Worm (Caenorhabditis elegans) whole organism, mixed stage, embryonic: ENCODE results near the gene mans-4.
"Not testable (repeated sequence)": the region's sequence is repeated elsewhere in the genome, so short reads cannot be mapped to it uniquely, and the experiment has no call there.

Source experiments
- lin-32 ChIP-seq: fragments of 200-800 bp; sonication (Bioruptor generic); optimal IDR thresholded peaks from 2 replicates; lab custom pipeline; 2018; ENCODE audit warnings: mild to moderate bottlenecking, missing genetic modification characterization, missing compliant biosample characterization
- nhr-12 ChIP-seq: fragments of 150-350 bp; optimal IDR thresholded peaks from 2 replicates; lab custom pipeline; 2014; ENCODE audit warnings: missing biosample characterization, missing genetic modification characterization
- nhr-28 ChIP-seq: fragments of 150-350 bp; optimal IDR thresholded peaks from 2 replicates; lab custom pipeline; 2014; ENCODE audit warnings: missing biosample characterization, missing genetic modification characterization
- nhr-76 ChIP-seq: sonication (generic microtip); optimal IDR thresholded peaks from 2 replicates; lab custom pipeline; 2017; ENCODE audit warnings: missing biosample characterization, missing genetic modification characterization
- pha-4 ChIP-seq: fragments of 150-350 bp; optimal IDR thresholded peaks from 2 replicates; lab custom pipeline; 2018; ENCODE audit warnings: missing biosample characterization, missing genetic modification reagents, missing genetic modification characterization
- snpc-4 ChIP-seq: fragments of 150-350 bp; optimal IDR thresholded peaks from 2 replicates; lab custom pipeline; 2014; ENCODE audit warnings: missing biosample characterization, missing genetic modification characterization
- tbx-8 ChIP-seq: fragments of 200-800 bp; sonication (Bioruptor generic); optimal IDR thresholded peaks from 2 replicates; lab custom pipeline; 2018; ENCODE audit warnings: mild to moderate bottlenecking, missing genetic modification characterization, moderate library complexity, missing compliant biosample characterization
- unc-62 ChIP-seq: fragments of 150-350 bp; optimal IDR thresholded peaks from 2 replicates; lab custom pipeline; 2014; ENCODE audit warnings: missing biosample characterization, missing genetic modification reagents, missing genetic modification characterization
- zip-8 ChIP-seq: fragments of 150-350 bp; optimal IDR thresholded peaks from 2 replicates; lab custom pipeline; 2014; ENCODE audit warnings: missing biosample characterization, missing genetic modification characterization

ce11 chrIV:9067277-9068197 lies 10.8 kb downstream of the mans-4 start:
- not testable (repeated sequence) for TF ChIP-seq nhr-76 (tag; lab: Kevin White, UChicago); nhr-28 (tag; lab: Kevin White, UChicago); unc-62; snpc-4 (tag; lab: Kevin White, UChicago); pha-4 (tag; lab: Kevin White, UChicago); tbx-8; nhr-12; lin-32
- TF ChIP-seq zip-8 (tag; lab: Kevin White, UChicago): peak; percentile 58
